Fruit fly (Drosophila melanogaster) Kc167 (cell line): Measurements from ENCODE around the gene CG13930.

Experiments used
- Myc ChIP-seq: fragments of >200 bp; optimal IDR thresholded peaks from 2 replicates; lab custom pipeline; 2017; ENCODE audit warnings: missing external identifiers
- Sin3A ChIP-seq: fragments of >200 bp; optimal IDR thresholded peaks from 2 replicates; lab custom pipeline; 2018; ENCODE audit warnings: missing external identifiers
- h ChIP-seq: fragments of >200 bp; optimal IDR thresholded peaks from 3 replicates; lab custom pipeline; 2018; ENCODE audit warnings: missing external identifiers
- insv ChIP-seq: fragments of >200 bp; optimal IDR thresholded peaks from 3 replicates; lab custom pipeline; 2018; ENCODE audit warnings: missing external identifiers
- psq ChIP-seq: fragments of >200 bp; optimal IDR thresholded peaks from 2 replicates; lab custom pipeline; 2017; ENCODE audit warnings: missing external identifiers
- ttk ChIP-seq: sonication (Bioruptor generic); optimal IDR thresholded peaks from 2 replicates; lab custom pipeline; 2017; ENCODE audit warnings: missing external identifiers

DNA sequence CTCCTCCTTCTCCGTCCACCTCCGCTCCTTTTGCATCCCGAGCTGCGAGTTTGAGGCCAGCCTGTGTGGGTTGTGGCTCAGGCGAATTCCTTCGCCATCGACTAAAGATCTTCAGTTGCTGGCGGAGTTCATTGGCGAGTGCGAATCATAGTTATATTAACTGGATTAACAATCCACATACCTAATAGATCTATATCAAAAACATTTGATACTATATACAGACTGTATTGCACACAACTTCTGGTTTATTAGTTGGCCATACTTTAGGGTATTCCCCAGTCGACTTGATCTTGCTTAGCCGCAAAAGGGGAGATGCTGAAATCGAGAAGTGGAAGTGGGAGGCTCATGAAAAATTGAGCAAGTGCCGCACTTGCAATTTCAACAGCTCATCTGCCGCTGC lies 20.3 kb upstream of the CG13930 start:
- TF ChIP-seq psq (lab: Kevin White, UChicago), result no peak
- TF ChIP-seq h (lab: Kevin White, UChicago), result no peak
- no peak for TF ChIP-seq ttk
- TF ChIP-seq Sin3A (lab: Kevin White, UChicago), result no peak
- no peak for TF ChIP-seq insv (lab: Kevin White, UChicago)
- no peak for TF ChIP-seq Myc (lab: Kevin White, UChicago)
